Worm (Caenorhabditis elegans): ENCODE data around the gene ZC443.4.
A peak's percentile ranks its signal among the peaks of the same experiment; 100 is the strongest.

Gene ZC443.4

ce11 chrV:12822065-12822464 is 2.4 kb upstream of the ZC443.4 start:
- TF ChIP-seq zfh-2 (GFP tag; conservative IDR thresholded peaks at IDR 0.05) = no peak
- no peak for TF ChIP-seq rpc-1 (optimal IDR thresholded peaks at IDR 0.05)
- TF ChIP-seq rpc-1 (tag; optimal IDR thresholded peaks at IDR 0.05) = no peak
- TF ChIP-seq egrh-3 (GFP tag; IDR thresholded peaks at IDR 0.05) = no peak
- TF ChIP-seq D2030.7 (GFP tag; IDR thresholded peaks at IDR 0.05) = no peak
- TF ChIP-seq nhr-80 (tag; optimal IDR thresholded peaks at IDR 0.05) = peak; percentile 46

DNA sequence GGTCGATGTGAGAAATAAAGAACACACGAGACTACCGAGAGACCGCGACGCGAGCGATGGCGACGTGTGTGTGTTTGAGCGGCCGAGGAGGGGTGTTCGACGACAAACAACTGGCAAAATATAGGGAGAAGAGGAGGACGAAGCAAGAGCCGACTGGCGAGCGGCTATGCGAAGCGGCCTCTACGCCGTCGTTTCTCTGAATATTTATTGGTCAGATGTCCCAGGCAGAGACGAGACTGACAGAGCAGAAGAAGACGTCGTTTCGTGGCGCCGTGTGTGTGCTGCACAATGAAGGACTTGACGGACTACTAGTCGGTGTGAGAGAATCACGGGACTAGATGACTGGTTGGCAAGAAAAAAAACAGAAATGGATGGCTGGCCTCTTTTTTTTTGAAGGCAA is 531 bp downstream of the ZC443.4 start:
- TF ChIP-seq aptf-3 (GFP tag; IDR thresholded peaks at IDR 0.05) (no peak), hmg-20 (GFP tag; IDR thresholded peaks at IDR 0.05) (no peak), egl-18 (GFP tag; IDR thresholded peaks at IDR 0.05) (no peak), nhr-80 (tag; optimal IDR thresholded peaks at IDR 0.05) (no peak), aptf-2 (GFP tag; conservative IDR thresholded peaks at IDR 0.05) (no peak), mcd-1 (GFP tag; IDR thresholded peaks at IDR 0.05) (no peak), K12H6.12 (tag; optimal IDR thresholded peaks at IDR 0.05) (peak; percentile 64), gei-17 (GFP tag; optimal IDR thresholded peaks at IDR 0.05) (no peak), zfh-2 (GFP tag; conservative IDR thresholded peaks at IDR 0.05) (no peak), ztf-26 (tag; optimal IDR thresholded peaks at IDR 0.05) (no peak), pbrm-1 (GFP tag; IDR thresholded peaks at IDR 0.05) (peak; percentile 57; the same call in 1 of the 2 replicates), madf-10 (tag; optimal IDR thresholded peaks at IDR 0.05) (peak; percentile 71), unc-130 (GFP tag; optimal IDR thresholded peaks at IDR 0.05) (no peak), let-607 (tag; optimal IDR thresholded peaks at IDR 0.05) (no peak), unc-62 (GFP tag; optimal IDR thresholded peaks at IDR 0.05) (no peak), fkh-3 (tag; optimal IDR thresholded peaks at IDR 0.05) (no peak), Y53F4B.3 (GFP tag; IDR thresholded peaks at IDR 0.05) (no peak), Y56A3A.18 (GFP tag; IDR thresholded peaks at IDR 0.05) (no peak), ceh-79 (tag; optimal IDR thresholded peaks at IDR 0.05) (no peak), ztf-3 (GFP tag; optimal IDR thresholded peaks at IDR 0.05) (no peak), ztf-18 (tag; optimal IDR thresholded peaks at IDR 0.05) (peak; percentile 4), snpc-3.4 (tag; optimal IDR thresholded peaks at IDR 0.05) (no peak), attf-3 (GFP tag; conservative IDR thresholded peaks at IDR 0.05) (no peak), attf-5 (GFP tag; optimal IDR thresholded peaks at IDR 0.05) (peak; percentile 50), F55B11.4 (tag; optimal IDR thresholded peaks at IDR 0.05; ENCODE audit: borderline replicate concordance, insufficient read depth) (no peak), hrde-1 (tag; optimal IDR thresholded peaks at IDR 0.05; ENCODE audit: borderline replicate concordance) (no peak), F33H1.4 (GFP tag; IDR thresholded peaks at IDR 0.05) (no peak), dox-1 (GFP tag; IDR thresholded peaks at IDR 0.05) (0 out of 2 replicates have a peak, but pooled peaks have one; percentile 39), F37B4.10 (GFP tag; IDR thresholded peaks at IDR 0.05) (no peak), snpc-4 (GFP tag; optimal IDR thresholded peaks at IDR 0.05) (no peak), snpc-4 (tag; optimal IDR thresholded peaks at IDR 0.05) (no peak), B0035.1 (tag; optimal IDR thresholded peaks at IDR 0.05) (no peak), F49E8.2 (tag; optimal IDR thresholded peaks at IDR 0.05; ENCODE audit: insufficient read depth) (no peak), B0019.2 (GFP tag; conservative IDR thresholded peaks at IDR 0.05) (no peak), cebp-1 (GFP tag; IDR thresholded peaks at IDR 0.05) (0 out of 2 replicates have a peak, but pooled peaks have one; percentile 13), cebp-1 (tag; optimal IDR thresholded peaks at IDR 0.05) (peak; percentile 52), ama-1 (optimal IDR thresholded peaks at IDR 0.05) (no peak), ama-1 (GFP tag; optimal IDR thresholded peaks at IDR 0.05) (no peak), chd-7 (tag; optimal IDR thresholded peaks at IDR 0.05) (no peak)
